Fruit fly (Drosophila melanogaster) whole organism, embryonic: Measurements from ENCODE around the gene CG13694.

Source experiments
- ATbp ChIP-seq: fragments of 200-800 bp; sonication (Bioruptor generic); optimal IDR thresholded peaks from 2 replicates; lab custom pipeline; 2017; ENCODE audit warnings: missing biosample characterization, mild to moderate bottlenecking, missing genetic modification characterization, missing genetic modification reagents
- CG10209 ChIP-seq: fragments of 200-800 bp; sonication (Bioruptor generic); optimal IDR thresholded peaks from 3 replicates; lab custom pipeline; 2017; ENCODE audit warnings: missing biosample characterization, mild to moderate bottlenecking, missing genetic modification characterization, missing genetic modification reagents
- CG11247 ChIP-seq: fragments of 200-800 bp; sonication (Bioruptor generic); IDR thresholded peaks from 2 replicates; pipeline ENCODE4 v1.3.6; 2022; ENCODE audit warnings: missing biosample characterization, missing genetic modification characterization
- CG11560 ChIP-seq: fragments of 200-800 bp; sonication (Bioruptor generic); IDR thresholded peaks from 3 replicates; pipeline ENCODE4 v1.3.6; 2022; ENCODE audit warnings: missing biosample characterization, missing genetic modification characterization
- CG11695 ChIP-seq: fragments of 200-800 bp; sonication (Bioruptor generic); IDR thresholded peaks from 3 replicates; pipeline ENCODE4 v1.3.6; 2022; ENCODE audit warnings: missing biosample characterization, missing genetic modification characterization
- CG11723 ChIP-seq: fragments of 200-800 bp; sonication (Bioruptor generic); optimal IDR thresholded peaks from 2 replicates; lab custom pipeline; 2017; ENCODE audit warnings: missing biosample characterization, mild to moderate bottlenecking, missing genetic modification characterization
- CG15011 ChIP-seq: fragments of 200-800 bp; sonication (Bioruptor generic); optimal IDR thresholded peaks from 3 replicates; lab custom pipeline; 2018; ENCODE audit warnings: missing biosample characterization, mild to moderate bottlenecking, missing genetic modification characterization
- CG1602 ChIP-seq: fragments of 200-800 bp; sonication (Bioruptor generic); optimal IDR thresholded peaks from 3 replicates; lab custom pipeline; 2016; ENCODE audit warnings: missing biosample characterization, missing genetic modification characterization
- CG16863 ChIP-seq: fragments of 200-800 bp; sonication (Bioruptor generic); optimal IDR thresholded peaks from 3 replicates; lab custom pipeline; 2016; ENCODE audit warnings: missing biosample characterization, missing genetic modification characterization
- CG17385 ChIP-seq: fragments of 200-800 bp; sonication (Bioruptor generic); optimal IDR thresholded peaks from 3 replicates; lab custom pipeline; 2018; ENCODE audit warnings: missing biosample characterization, mild to moderate bottlenecking, missing genetic modification characterization
- CG2202 ChIP-seq: fragments of 200-800 bp; sonication (Bioruptor generic); optimal IDR thresholded peaks from 2 replicates; lab custom pipeline; 2018; ENCODE audit warnings: missing biosample characterization, mild to moderate bottlenecking, missing genetic modification characterization
- CG30431 ChIP-seq: fragments of 200-800 bp; sonication (Bioruptor generic); optimal IDR thresholded peaks from 2 replicates; lab custom pipeline; 2017; ENCODE audit warnings: missing biosample characterization, missing genetic modification characterization
- CG34422 ChIP-seq: fragments of 200-800 bp; sonication (Bioruptor generic); IDR thresholded peaks from 3 replicates; pipeline ENCODE4 v1.3.6; 2022; ENCODE audit warnings: missing biosample characterization, missing genetic modification characterization
- CG3847 ChIP-seq: fragments of 200-800 bp; sonication (Bioruptor generic); IDR thresholded peaks from 2 replicates; pipeline ENCODE4 v1.3.6; 2022; ENCODE audit warnings: missing biosample characterization, missing genetic modification characterization
- CG6813 ChIP-seq: fragments of 200-800 bp; sonication (Bioruptor generic); optimal IDR thresholded peaks from 2 replicates; lab custom pipeline; 2017; ENCODE audit warnings: missing biosample characterization, missing genetic modification characterization, mild to moderate bottlenecking, moderate library complexity, missing genetic modification reagents
- CG7839 ChIP-seq: fragments of 200-800 bp; sonication (Bioruptor generic); optimal IDR thresholded peaks from 3 replicates; lab custom pipeline; 2018; ENCODE audit warnings: missing biosample characterization, mild to moderate bottlenecking, missing genetic modification characterization, moderate library complexity
- CG7987 ChIP-seq: fragments of 200-800 bp; sonication (Bioruptor generic); optimal IDR thresholded peaks from 2 replicates; lab custom pipeline; 2018; ENCODE audit warnings: missing biosample characterization, mild to moderate bottlenecking, missing genetic modification characterization, moderate library complexity
- CG8478 ChIP-seq: fragments of >200 bp; optimal IDR thresholded peaks from 2 replicates; lab custom pipeline; 2018
- CG8944 ChIP-seq: fragments of 200-800 bp; sonication (Bioruptor generic); optimal IDR thresholded peaks from 3 replicates; lab custom pipeline; 2016; ENCODE audit warnings: missing biosample characterization, missing genetic modification characterization
- Deaf1 ChIP-seq: fragments of 200-800 bp; optimal IDR thresholded peaks from 3 replicates; lab custom pipeline; 2019; ENCODE audit warnings: missing biosample characterization, mild to moderate bottlenecking, missing genetic modification characterization, moderate library complexity
- Dek ChIP-seq: fragments of 200-800 bp; sonication (Bioruptor generic); optimal IDR thresholded peaks from 3 replicates; lab custom pipeline; 2019; ENCODE audit warnings: missing biosample characterization, mild to moderate bottlenecking, missing genetic modification characterization, moderate library complexity
- Dll ChIP-seq: fragments of 200-800 bp; sonication (Bioruptor generic); IDR thresholded peaks from 4 replicates; pipeline ENCODE4 v1.3.6; 2022; ENCODE audit warnings: missing biosample characterization, missing genetic modification characterization; ENCODE audit not compliant: partially characterized antibody
- Fer3 ChIP-seq: fragments of 200-800 bp; sonication (Bioruptor generic); optimal IDR thresholded peaks from 2 replicates; lab custom pipeline; 2018; ENCODE audit warnings: missing biosample characterization, mild to moderate bottlenecking, missing genetic modification characterization, moderate library complexity
- Hr39 ChIP-seq: fragments of >200 bp; optimal IDR thresholded peaks from 2 replicates; lab custom pipeline; 2017
- NK7.1 ChIP-seq: fragments of 200-800 bp; sonication (Bioruptor generic); optimal IDR thresholded peaks from 3 replicates; lab custom pipeline; 2016; ENCODE audit warnings: missing biosample characterization, missing genetic modification characterization
- Nf-YC ChIP-seq: fragments of 200-800 bp; optimal IDR thresholded peaks from 3 replicates; lab custom pipeline; 2019; ENCODE audit warnings: missing biosample characterization, mild to moderate bottlenecking, missing genetic modification characterization, moderate library complexity
- NfI ChIP-seq: fragments of 200-800 bp; sonication (Bioruptor generic); optimal IDR thresholded peaks from 3 replicates; lab custom pipeline; 2018; ENCODE audit warnings: missing biosample characterization, mild to moderate bottlenecking, missing genetic modification characterization, moderate library complexity
- Sin3A ChIP-seq: fragments of >200 bp; optimal IDR thresholded peaks from 2 replicates; lab custom pipeline; 2018
- Trl ChIP-seq, 3 experiments: fragments of >200 bp in 2 of 3; fragments of 200-800 bp in 1 of 3; sonication (Bioruptor generic) in 1 of 3; optimal IDR thresholded peaks; 2 replicates in 1 of 3; 3 replicates in 2 of 3; lab custom pipeline; 2016 to 2017; ENCODE audit warnings: missing biosample characterization in 1 of 3, missing genetic modification characterization in 1 of 3
- ara ChIP-seq: fragments of 200-800 bp; sonication (Bioruptor generic); IDR thresholded peaks from 2 replicates; pipeline ENCODE4 v1.3.6; 2022; ENCODE audit warnings: missing biosample characterization, missing genetic modification characterization
- ash1 ChIP-seq: fragments of 200-800 bp; sonication (Bioruptor generic); optimal IDR thresholded peaks from 2 replicates; lab custom pipeline; 2018; ENCODE audit warnings: missing biosample characterization, mild to moderate bottlenecking, missing genetic modification characterization
- caup ChIP-seq: fragments of 200-800 bp; sonication (Bioruptor generic); optimal IDR thresholded peaks from 3 replicates; lab custom pipeline; 2017; ENCODE audit warnings: missing biosample characterization, mild to moderate bottlenecking, missing genetic modification characterization, moderate library complexity; ENCODE audit not compliant: severe bottlenecking
- chn ChIP-seq: fragments of 200-800 bp; sonication (Bioruptor generic); optimal IDR thresholded peaks from 2 replicates; lab custom pipeline; 2016; ENCODE audit warnings: missing biosample characterization, missing genetic modification characterization
- crol ChIP-seq: fragments of 200-800 bp; sonication (Bioruptor generic); IDR thresholded peaks from 2 replicates; pipeline ENCODE4 v1.3.6; 2022; ENCODE audit warnings: missing biosample characterization, missing genetic modification characterization
- dan ChIP-seq: fragments of 200-800 bp; sonication (Bioruptor generic); IDR thresholded peaks from 2 replicates; pipeline ENCODE4 v1.3.6; 2022; ENCODE audit warnings: missing biosample characterization, missing genetic modification characterization
- danr ChIP-seq: fragments of 200-800 bp; sonication (Bioruptor generic); IDR thresholded peaks from 2 replicates; pipeline ENCODE4 v1.3.6; 2022; ENCODE audit warnings: missing biosample characterization, missing genetic modification characterization
- gfzf ChIP-seq: fragments of 200-800 bp; sonication (Bioruptor generic); optimal IDR thresholded peaks from 2 replicates; lab custom pipeline; 2016; ENCODE audit warnings: missing biosample characterization, mild to moderate bottlenecking, missing genetic modification characterization, moderate library complexity
- ham ChIP-seq: fragments of 200-800 bp; sonication (Bioruptor generic); IDR thresholded peaks from 2 replicates; pipeline ENCODE4 v1.3.6; 2022; ENCODE audit warnings: missing biosample characterization, missing genetic modification characterization
- jumu ChIP-seq: fragments of 200-800 bp; sonication (Bioruptor generic); optimal IDR thresholded peaks from 3 replicates; lab custom pipeline; 2016; ENCODE audit warnings: missing biosample characterization, missing genetic modification characterization
- ken ChIP-seq: fragments of 200-800 bp; sonication (Bioruptor generic); IDR thresholded peaks from 3 replicates; pipeline ENCODE4 v1.3.6; 2022; ENCODE audit warnings: missing biosample characterization, missing genetic modification characterization
- nmo ChIP-seq: fragments of 200-800 bp; sonication (Bioruptor generic); optimal IDR thresholded peaks from 2 replicates; lab custom pipeline; 2018; ENCODE audit warnings: missing biosample characterization, mild to moderate bottlenecking, missing genetic modification characterization, moderate library complexity
- onecut ChIP-seq: fragments of 200-800 bp; sonication (Bioruptor generic); IDR thresholded peaks from 2 replicates; pipeline ENCODE4 v1.3.6; 2022; ENCODE audit warnings: missing biosample characterization, missing genetic modification characterization
- pfk ChIP-seq: fragments of 200-800 bp; sonication (Bioruptor generic); optimal IDR thresholded peaks from 2 replicates; lab custom pipeline; 2018; ENCODE audit warnings: missing biosample characterization, mild to moderate bottlenecking, missing genetic modification characterization, moderate library complexity
- pita ChIP-seq: fragments of 200-800 bp; sonication (Bioruptor generic); optimal IDR thresholded peaks from 2 replicates; lab custom pipeline; 2017; ENCODE audit warnings: missing biosample characterization, mild to moderate bottlenecking, missing genetic modification characterization
- pnt ChIP-seq: fragments of 200-800 bp; sonication (Bioruptor generic); optimal IDR thresholded peaks from 3 replicates; lab custom pipeline; 2016; ENCODE audit warnings: missing biosample characterization, missing genetic modification characterization
- pum ChIP-seq: fragments of 200-800 bp; sonication (Bioruptor generic); optimal IDR thresholded peaks from 2 replicates; lab custom pipeline; 2016; ENCODE audit warnings: missing biosample characterization, missing genetic modification characterization
- row ChIP-seq: fragments of 200-800 bp; sonication (Bioruptor generic); IDR thresholded peaks from 3 replicates; pipeline ENCODE4 v1.3.6; 2022; ENCODE audit warnings: missing biosample characterization, missing genetic modification characterization
- salm ChIP-seq: fragments of 200-800 bp; sonication (Bioruptor generic); optimal IDR thresholded peaks from 2 replicates; lab custom pipeline; 2018; ENCODE audit warnings: missing biosample characterization, mild to moderate bottlenecking, missing genetic modification characterization
- trem ChIP-seq: fragments of 200-800 bp; optimal IDR thresholded peaks from 3 replicates; lab custom pipeline; 2019; ENCODE audit warnings: missing biosample characterization, mild to moderate bottlenecking, missing genetic modification characterization, moderate library complexity
- usp ChIP-seq: fragments of >200 bp; optimal IDR thresholded peaks from 2 replicates; lab custom pipeline; 2017; ENCODE audit warnings: missing biosample characterization, missing genetic modification characterization

The CG13694 gene

dm6 chr2L:131466-132270 is 15.4 kb upstream of the CG13694 start, which contains the start of gene Gs1 (continued):
- TF ChIP-seq CG6813 (GFP tag; lab: Kevin White, UChicago) (peak; percentile 58), pfk (peak; percentile 14), CG11695 (0 out of 3 replicates have a peak, but pooled peaks have one; percentile 40), CG8478 (lab: Kevin White, UChicago) (no peak), CG7987 (GFP tag; lab: Kevin White, UChicago) (peak; percentile 29), chn (no peak), trem (tag; lab: Kevin White, UChicago) (no peak), dan (GFP tag; lab: Robert Waterston, UW) (no peak), pnt (GFP tag; lab: Kevin White, UChicago) (no peak), CG10209 (GFP tag; lab: Kevin White, UChicago) (no peak), Nf-YC (tag; lab: Kevin White, UChicago) (peak; percentile 85), caup (GFP tag; lab: Kevin White, UChicago) (peak; percentile 60), ken (GFP tag; lab: Robert Waterston, UW) (no peak), Sin3A (lab: Kevin White, UChicago) (no peak), CG30431 (GFP tag; lab: Kevin White, UChicago) (no peak), ash1 (GFP tag; lab: Kevin White, UChicago) (no peak), row (no peak), Deaf1 (peak; percentile 98), Fer3 (tag; lab: Kevin White, UChicago) (peak; percentile 50), Trl (optimal IDR thresholded peaks at IDR 0.05; lab: Kevin White, UChicago) (peak; percentile 87 to 89), Trl (GFP tag; optimal IDR thresholded peaks at IDR 0.05; lab: Kevin White, UChicago) (peak; percentile 48), Dek (peak; percentile 37), onecut (peak; percentile 23; the same call in 1 of the 2 replicates), CG11723 (peak; percentile 27), ATbp (peak; percentile 38), jumu (GFP tag; lab: Kevin White, UChicago) (no peak), CG15011 (GFP tag; lab: Kevin White, UChicago) (no peak), salm (tag; lab: Kevin White, UChicago) (peak; percentile 57), gfzf (GFP tag; lab: Kevin White, UChicago) (no peak), ara (GFP tag; lab: Robert Waterston, UW) (no peak), NfI (GFP tag; lab: Kevin White, UChicago) (peak; percentile 37), pita (GFP tag; lab: Kevin White, UChicago) (no peak), NK7.1 (GFP tag; lab: Kevin White, UChicago) (no peak), CG8944 (GFP tag; lab: Kevin White, UChicago) (no peak), CG34422 (GFP tag; lab: Robert Waterston, UW) (peak; percentile 32; the same call in 1 of the 3 replicates), Dll (GFP tag; lab: Robert Waterston, UW) (peak; percentile 45; the same call in 1 of the 4 replicates), pum (GFP tag; lab: Kevin White, UChicago) (no peak), CG7839 (peak; percentile 6), CG1602 (GFP tag; lab: Kevin White, UChicago) (no peak), CG16863 (GFP tag; lab: Kevin White, UChicago) (peak; percentile 17), Hr39 (no peak), ham (GFP tag; lab: Robert Waterston, UW) (no peak), CG3847 (no peak), usp (GFP tag; lab: Kevin White, UChicago) (no peak), nmo (GFP tag; lab: Kevin White, UChicago) (peak; percentile 2), CG2202 (tag; lab: Kevin White, UChicago) (no peak), CG17385 (GFP tag; lab: Kevin White, UChicago) (peak; percentile 58), CG11560 (tag; lab: Robert Waterston, UW) (no peak), danr (no peak), crol (GFP tag; lab: Robert Waterston, UW) (peak; percentile 32; the same call in 1 of the 2 replicates), CG11247 (GFP tag; lab: Robert Waterston, UW) (no peak)
